Worm (Caenorhabditis elegans) whole organism, L3 larva: ENCODE results near the gene E02A10.4.
A peak's percentile ranks its signal among the peaks of the same experiment; 100 is the strongest.

Source experiments
- R02D3.7 ChIP-seq: fragments of 150-350 bp; optimal IDR thresholded peaks from 2 replicates; lab custom pipeline; 2014; ENCODE audit warnings: missing biosample characterization, missing genetic modification characterization
- ZK546.5 ChIP-seq: sonication (generic microtip); optimal IDR thresholded peaks from 2 replicates; lab custom pipeline; 2017; ENCODE audit warnings: missing biosample characterization, missing genetic modification characterization
- aly-2 ChIP-seq: fragments of 150-350 bp; optimal IDR thresholded peaks from 2 replicates; lab custom pipeline; 2014; ENCODE audit warnings: missing biosample characterization, missing genetic modification characterization
- ama-1 ChIP-seq: fragments of 150-350 bp; optimal IDR thresholded peaks from 2 replicates; lab custom pipeline; 2018
- ceh-16 ChIP-seq: sonication (generic microtip); optimal IDR thresholded peaks from 2 replicates; lab custom pipeline; 2017; ENCODE audit warnings: missing biosample characterization, missing genetic modification characterization
- ceh-28 ChIP-seq: fragments of 150-350 bp; optimal IDR thresholded peaks from 2 replicates; lab custom pipeline; 2014; ENCODE audit warnings: missing biosample characterization, missing genetic modification reagents, missing genetic modification characterization
- ceh-82 ChIP-seq: fragments of 150-350 bp; optimal IDR thresholded peaks from 2 replicates; lab custom pipeline; 2014; ENCODE audit warnings: missing biosample characterization, missing genetic modification characterization
- ceh-9 ChIP-seq: sonication (generic microtip); optimal IDR thresholded peaks from 2 replicates; lab custom pipeline; 2018; ENCODE audit warnings: missing biosample characterization, missing genetic modification characterization
- daf-12 ChIP-seq: fragments of 150-350 bp; optimal IDR thresholded peaks from 2 replicates; lab custom pipeline; 2014; ENCODE audit warnings: missing biosample characterization, missing genetic modification reagents, missing genetic modification characterization
- egl-27 ChIP-seq: sonication (generic microtip); optimal IDR thresholded peaks from 4 replicates; lab custom pipeline; 2017; ENCODE audit warnings: missing biosample characterization, missing genetic modification reagents, missing genetic modification characterization
- egl-5 ChIP-seq: fragments of 150-350 bp; optimal IDR thresholded peaks from 2 replicates; lab custom pipeline; 2017; ENCODE audit warnings: missing biosample characterization, missing genetic modification reagents, missing genetic modification characterization, inconsistent platforms
- elt-1 ChIP-seq: fragments of 150-350 bp; optimal IDR thresholded peaks from 2 replicates; lab custom pipeline; 2014; ENCODE audit warnings: missing biosample characterization, missing genetic modification characterization
- elt-2 ChIP-seq: sonication (generic microtip); optimal IDR thresholded peaks from 2 replicates; lab custom pipeline; 2016; ENCODE audit warnings: missing genetic modification reagents, mild to moderate bottlenecking, missing genetic modification characterization, missing compliant biosample characterization
- elt-3 ChIP-seq, 3 experiments: fragments of 150-350 bp in 1 of 3; sonication (generic microtip) in 2 of 3; optimal IDR thresholded peaks; 2 replicates in 2 of 3; 4 replicates in 1 of 3; lab custom pipeline; 2014 to 2017; ENCODE audit warnings: missing biosample characterization in 3 of 3, missing genetic modification characterization in 3 of 3
- eor-1 ChIP-seq, 2 experiments: fragments of 150-350 bp; optimal IDR thresholded peaks; 2 replicates each; lab custom pipeline; 2014 to 2018; ENCODE audit warnings: missing biosample characterization in 2 of 2, missing genetic modification characterization in 2 of 2
- fkh-10 ChIP-seq: sonication (generic microtip); optimal IDR thresholded peaks from 2 replicates; lab custom pipeline; 2017; ENCODE audit warnings: missing biosample characterization, missing genetic modification reagents, missing genetic modification characterization
- fkh-2 ChIP-seq: fragments of 150-350 bp; optimal IDR thresholded peaks from 2 replicates; lab custom pipeline; 2014; ENCODE audit warnings: missing biosample characterization, missing genetic modification reagents, missing genetic modification characterization
- fos-1 ChIP-seq: fragments of 150-350 bp; optimal IDR thresholded peaks from 2 replicates; lab custom pipeline; 2014; ENCODE audit warnings: missing biosample characterization, missing genetic modification characterization
- hmg-11 ChIP-seq: sonication (generic microtip); optimal IDR thresholded peaks from 2 replicates; lab custom pipeline; 2016; ENCODE audit warnings: missing genetic modification characterization, missing compliant biosample characterization
- jun-1 ChIP-seq: fragments of 150-350 bp; optimal IDR thresholded peaks from 2 replicates; lab custom pipeline; 2014; ENCODE audit warnings: missing biosample characterization, missing genetic modification reagents, missing genetic modification characterization
- lin-15B ChIP-seq: fragments of 150-350 bp; optimal IDR thresholded peaks from 2 replicates; lab custom pipeline; 2014; ENCODE audit warnings: missing biosample characterization, missing genetic modification characterization
- lin-39 ChIP-seq: fragments of 150-350 bp; optimal IDR thresholded peaks from 2 replicates; lab custom pipeline; 2018; ENCODE audit warnings: missing biosample characterization, missing genetic modification reagents, missing genetic modification characterization
- lsy-12 ChIP-seq: sonication (generic microtip); optimal IDR thresholded peaks from 2 replicates; lab custom pipeline; 2016; ENCODE audit warnings: mild to moderate bottlenecking, missing genetic modification characterization, missing compliant biosample characterization
- mdl-1 ChIP-seq: fragments of 150-350 bp; optimal IDR thresholded peaks from 2 replicates; lab custom pipeline; 2014; ENCODE audit warnings: missing biosample characterization, missing genetic modification characterization
- mml-1 ChIP-seq: fragments of 150-350 bp; sonication (generic microtip); optimal IDR thresholded peaks from 3 replicates; lab custom pipeline; 2014; ENCODE audit warnings: missing biosample characterization, missing genetic modification characterization
- nfya-1 ChIP-seq: sonication (generic microtip); optimal IDR thresholded peaks from 2 replicates; lab custom pipeline; 2017; ENCODE audit warnings: missing genetic modification characterization, mild to moderate bottlenecking, missing compliant biosample characterization, antibody characterized with exemption, moderate library complexity; ENCODE audit not compliant: insufficient read depth
- nhr-11 ChIP-seq: fragments of 150-350 bp; optimal IDR thresholded peaks from 2 replicates; lab custom pipeline; 2014; ENCODE audit warnings: missing biosample characterization, missing genetic modification characterization
- nhr-12 ChIP-seq: fragments of 150-350 bp; optimal IDR thresholded peaks from 2 replicates; lab custom pipeline; 2014; ENCODE audit warnings: missing biosample characterization, missing genetic modification characterization
- nhr-23 ChIP-seq: fragments of 150-350 bp; optimal IDR thresholded peaks from 2 replicates; lab custom pipeline; 2014; ENCODE audit warnings: missing biosample characterization, missing genetic modification reagents, missing genetic modification characterization
- nhr-237 ChIP-seq: fragments of 150-350 bp; optimal IDR thresholded peaks from 2 replicates; lab custom pipeline; 2014; ENCODE audit warnings: missing biosample characterization, missing genetic modification characterization
- nhr-25 ChIP-seq: sonication (generic microtip); optimal IDR thresholded peaks from 2 replicates; lab custom pipeline; 2017; ENCODE audit warnings: missing biosample characterization, missing genetic modification characterization
- nhr-28 ChIP-seq: fragments of 150-350 bp; optimal IDR thresholded peaks from 2 replicates; lab custom pipeline; 2014; ENCODE audit warnings: missing biosample characterization, missing genetic modification characterization
- nhr-43 ChIP-seq: sonication (generic microtip); optimal IDR thresholded peaks from 2 replicates; lab custom pipeline; 2016; ENCODE audit warnings: mild to moderate bottlenecking, missing genetic modification characterization, missing compliant biosample characterization; ENCODE audit not compliant: poor library complexity, severe bottlenecking
- nhr-67 ChIP-seq: fragments of 150-350 bp; optimal IDR thresholded peaks from 2 replicates; lab custom pipeline; 2014; ENCODE audit warnings: missing biosample characterization, missing genetic modification characterization
- nhr-76 ChIP-seq: fragments of 150-350 bp; sonication (generic microtip); optimal IDR thresholded peaks from 5 replicates; lab custom pipeline; 2014; ENCODE audit warnings: missing biosample characterization, missing genetic modification characterization
- nhr-77 ChIP-seq: fragments of 150-350 bp; optimal IDR thresholded peaks from 2 replicates; lab custom pipeline; 2014; ENCODE audit warnings: missing biosample characterization, missing genetic modification characterization
- pha-4 ChIP-seq: fragments of 150-350 bp; optimal IDR thresholded peaks from 2 replicates; lab custom pipeline; 2014; ENCODE audit warnings: missing biosample characterization, missing genetic modification reagents, missing genetic modification characterization
- pqm-1 ChIP-seq: fragments of 150-350 bp; optimal IDR thresholded peaks from 2 replicates; lab custom pipeline; 2017; ENCODE audit warnings: missing biosample characterization, missing genetic modification characterization, inconsistent platforms
- sea-2 ChIP-seq: fragments of 150-350 bp; sonication (generic microtip); optimal IDR thresholded peaks from 4 replicates; lab custom pipeline; 2014; ENCODE audit warnings: missing biosample characterization, missing genetic modification reagents, missing genetic modification characterization
- skn-1 ChIP-seq: fragments of 150-350 bp; optimal IDR thresholded peaks from 2 replicates; lab custom pipeline; 2014; ENCODE audit warnings: missing biosample characterization, missing genetic modification characterization
- snpc-4 ChIP-seq: fragments of 150-350 bp; optimal IDR thresholded peaks from 2 replicates; lab custom pipeline; 2014; ENCODE audit warnings: missing biosample characterization, missing genetic modification characterization
- tbx-2 ChIP-seq: sonication (generic microtip); optimal IDR thresholded peaks from 2 replicates; lab custom pipeline; 2016; ENCODE audit warnings: mild to moderate bottlenecking, missing genetic modification characterization, missing compliant biosample characterization
- unc-39 ChIP-seq: sonication (generic microtip); optimal IDR thresholded peaks from 4 replicates; lab custom pipeline; 2017; ENCODE audit warnings: missing biosample characterization, missing genetic modification characterization
- unc-62 ChIP-seq: fragments of 150-350 bp; sonication (generic microtip); optimal IDR thresholded peaks from 4 replicates; lab custom pipeline; 2014; ENCODE audit warnings: missing biosample characterization, missing genetic modification reagents, missing genetic modification characterization
- zag-1 ChIP-seq: fragments of 150-350 bp; optimal IDR thresholded peaks from 2 replicates; lab custom pipeline; 2014; ENCODE audit warnings: missing biosample characterization, missing genetic modification characterization
- ztf-11 ChIP-seq: fragments of 150-350 bp; optimal IDR thresholded peaks from 2 replicates; lab custom pipeline; 2014; ENCODE audit warnings: missing biosample characterization, missing genetic modification characterization
- ztf-4 ChIP-seq: fragments of 150-350 bp; optimal IDR thresholded peaks from 2 replicates; lab custom pipeline; 2014; ENCODE audit warnings: missing biosample characterization, missing genetic modification characterization

Gene E02A10.4

ce11 chrV:12536409-12537038 is 31.2 kb downstream of the E02A10.4 start:
- TF ChIP-seq nhr-23 (tag; lab: Kevin White, UChicago) (peak; percentile 43), nfya-1 (tag; lab: Kevin White, UChicago) (peak; percentile 16), nhr-67 (tag; lab: Kevin White, UChicago) (no peak), lin-39 (tag; lab: Kevin White, UChicago) (peak; percentile 57), nhr-25 (peak; percentile 31)

- TF ChIP-seq pqm-1 (tag; lab: Kevin White, UChicago) (no peak), pha-4 (peak; percentile 26)
Observed at ce11 chrV:12534941-12535340, 32.8 kb downstream of the E02A10.4 start.

ce11 chrV:12533635-12534150 is 34.1 kb downstream of the E02A10.4 start:
- TF ChIP-seq ceh-16 (tag; lab: Kevin White, UChicago) (no peak), ceh-9 (no peak), ceh-28 (tag; lab: Kevin White, UChicago) (no peak), lsy-12 (no peak), nhr-237 (no peak), elt-1 (tag; lab: Kevin White, UChicago) (peak; percentile 25), unc-62 (GFP tag; lab: Kevin White, UChicago) (peak; percentile 88), nhr-76 (tag; lab: Kevin White, UChicago) (no peak), snpc-4 (tag; lab: Kevin White, UChicago) (no peak), fkh-10 (GFP tag; lab: Kevin White, UChicago) (no peak), nhr-43 (tag; lab: Kevin White, UChicago) (peak; percentile 55), aly-2 (tag; lab: Kevin White, UChicago) (no peak), nhr-28 (tag; lab: Kevin White, UChicago) (no peak), egl-5 (no peak), jun-1 (tag; lab: Kevin White, UChicago) (no peak), eor-1 (tag; optimal IDR thresholded peaks at IDR 0.05; lab: Kevin White, UChicago) (no peak), elt-2 (tag; lab: Kevin White, UChicago) (no peak), unc-39 (no peak), elt-3 (tag; optimal IDR thresholded peaks at IDR 0.05; lab: Kevin White, UChicago) (peak; percentile 40 to 97 (median 51)), nhr-25 (peak; percentile 81), skn-1 (tag; lab: Kevin White, UChicago) (no peak), ztf-11 (tag; lab: Kevin White, UChicago) (no peak), ceh-82 (tag; lab: Kevin White, UChicago) (no peak), nhr-67 (tag; lab: Kevin White, UChicago) (no peak), egl-27 (tag; lab: Kevin White, UChicago) (no peak), nhr-12 (no peak), tbx-2 (tag; lab: Kevin White, UChicago) (no peak), mml-1 (no peak), lin-39 (tag; lab: Kevin White, UChicago) (no peak), pha-4 (no peak), R02D3.7 (no peak), mdl-1 (tag; lab: Kevin White, UChicago) (no peak), ztf-4 (tag; lab: Kevin White, UChicago) (no peak), nhr-23 (tag; lab: Kevin White, UChicago) (no peak), lin-15B (tag; lab: Kevin White, UChicago) (no peak), hmg-11 (tag; lab: Kevin White, UChicago) (no peak), nfya-1 (tag; lab: Kevin White, UChicago) (peak; percentile 30), pqm-1 (tag; lab: Kevin White, UChicago) (no peak), zag-1 (tag; lab: Kevin White, UChicago) (no peak), ama-1 (lab: Kevin White, UChicago) (no peak), sea-2 (no peak), nhr-11 (no peak), fos-1 (tag; lab: Kevin White, UChicago) (no peak), nhr-77 (tag; lab: Kevin White, UChicago) (no peak), daf-12 (tag; lab: Kevin White, UChicago) (peak; percentile 26), fkh-2 (no peak), ZK546.5 (no peak)
